Worm (Caenorhabditis elegans) whole organism, late embryonic: ENCODE results near the gene F26G1.5.

Experiments used
- C38D4.7 ChIP-seq: fragments of 200-800 bp; sonication (Bioruptor generic); optimal IDR thresholded peaks from 2 replicates; lab custom pipeline; 2018; ENCODE audit warnings: mild to moderate bottlenecking, missing genetic modification characterization, moderate library complexity, missing compliant biosample characterization
- T23F11.4 ChIP-seq: fragments of 200-800 bp; sonication (Bioruptor generic); optimal IDR thresholded peaks from 2 replicates; lab custom pipeline; 2018; ENCODE audit warnings: mild to moderate bottlenecking, missing genetic modification characterization, missing compliant biosample characterization
- Y22D7AL.16 ChIP-seq: sonication (generic microtip); optimal IDR thresholded peaks from 2 replicates; lab custom pipeline; 2016; ENCODE audit warnings: missing genetic modification characterization, missing compliant biosample characterization
- ahr-1 ChIP-seq: sonication (generic microtip); optimal IDR thresholded peaks from 2 replicates; lab custom pipeline; 2016; ENCODE audit warnings: missing genetic modification characterization, missing compliant biosample characterization
- ceh-14 ChIP-seq: sonication (generic microtip); optimal IDR thresholded peaks from 2 replicates; lab custom pipeline; 2016; ENCODE audit warnings: missing genotype, missing genetic modification characterization, missing compliant biosample characterization
- ceh-18 ChIP-seq: sonication (generic microtip); optimal IDR thresholded peaks from 2 replicates; lab custom pipeline; 2016; ENCODE audit warnings: missing genetic modification characterization, missing compliant biosample characterization
- ceh-19 ChIP-seq: fragments of 200-800 bp; sonication (Bioruptor generic); optimal IDR thresholded peaks from 2 replicates; lab custom pipeline; 2018; ENCODE audit warnings: mild to moderate bottlenecking, missing genetic modification characterization, missing compliant biosample characterization
- ceh-2 ChIP-seq: sonication (generic microtip); optimal IDR thresholded peaks from 2 replicates; lab custom pipeline; 2016; ENCODE audit warnings: missing genotype, missing genetic modification characterization, missing compliant biosample characterization
- ceh-22 ChIP-seq: sonication (generic microtip); optimal IDR thresholded peaks from 2 replicates; lab custom pipeline; 2017; ENCODE audit warnings: missing biosample characterization, missing genetic modification characterization
- ceh-24 ChIP-seq: sonication (generic microtip); optimal IDR thresholded peaks from 2 replicates; lab custom pipeline; 2016; ENCODE audit warnings: mild to moderate bottlenecking, missing genetic modification characterization, missing compliant biosample characterization
- ceh-30 ChIP-seq: fragments of 150-350 bp; optimal IDR thresholded peaks from 2 replicates; lab custom pipeline; 2014; ENCODE audit warnings: missing biosample characterization, missing genetic modification characterization
- ceh-45 ChIP-seq: fragments of 200-800 bp; sonication (Bioruptor generic); IDR thresholded peaks from 2 replicates; pipeline ENCODE4 v1.3.6; 2022; ENCODE audit warnings: missing genetic modification reagents, missing genetic modification characterization, missing compliant biosample characterization
- ceh-48 ChIP-seq: sonication (generic microtip); optimal IDR thresholded peaks from 2 replicates; lab custom pipeline; 2016; ENCODE audit warnings: missing genetic modification characterization, inconsistent platforms, missing compliant biosample characterization
- ceh-6 ChIP-seq: fragments of 200-800 bp; sonication (Bioruptor generic); optimal IDR thresholded peaks from 2 replicates; lab custom pipeline; 2018; ENCODE audit warnings: mild to moderate bottlenecking, missing genetic modification characterization, missing compliant biosample characterization
- che-1 ChIP-seq: sonication (generic microtip); optimal IDR thresholded peaks from 2 replicates; lab custom pipeline; 2016; ENCODE audit warnings: mild to moderate bottlenecking, missing genetic modification characterization, missing compliant biosample characterization
- dve-1 ChIP-seq: sonication (generic microtip); optimal IDR thresholded peaks from 2 replicates; lab custom pipeline; 2017; ENCODE audit warnings: antibody characterized with exemption, mild to moderate bottlenecking, missing genetic modification characterization, missing compliant biosample characterization
- ets-4 ChIP-seq: sonication (generic microtip); optimal IDR thresholded peaks from 2 replicates; lab custom pipeline; 2016; ENCODE audit warnings: missing genetic modification characterization, missing compliant biosample characterization
- eyg-1 ChIP-seq: sonication (generic microtip); optimal IDR thresholded peaks from 2 replicates; lab custom pipeline; 2016; ENCODE audit warnings: missing genotype, missing genetic modification characterization, missing compliant biosample characterization
- gmeb-2 ChIP-seq: sonication (generic microtip); optimal IDR thresholded peaks from 2 replicates; lab custom pipeline; 2016; ENCODE audit warnings: missing genetic modification characterization, inconsistent platforms, missing compliant biosample characterization
- hlh-13 ChIP-seq: fragments of 200-800 bp; sonication (Bioruptor generic); optimal IDR thresholded peaks from 2 replicates; lab custom pipeline; 2018; ENCODE audit warnings: mild to moderate bottlenecking, missing genetic modification characterization, missing compliant biosample characterization
- hlh-15 ChIP-seq: sonication (generic microtip); optimal IDR thresholded peaks from 2 replicates; lab custom pipeline; 2016; ENCODE audit warnings: missing genetic modification characterization, missing compliant biosample characterization
- hlh-30 ChIP-seq: sonication (generic microtip); optimal IDR thresholded peaks from 2 replicates; lab custom pipeline; 2017; ENCODE audit warnings: antibody characterized with exemption, missing genetic modification characterization, missing compliant biosample characterization; ENCODE audit not compliant: insufficient read depth
- hlh-6 ChIP-seq: sonication (generic microtip); optimal IDR thresholded peaks from 2 replicates; lab custom pipeline; 2016; ENCODE audit warnings: missing genotype, missing genetic modification characterization, missing compliant biosample characterization
- madf-2 ChIP-seq: sonication (generic microtip); optimal IDR thresholded peaks from 2 replicates; lab custom pipeline; 2017; ENCODE audit warnings: missing genetic modification characterization, missing compliant biosample characterization
- nfya-1 ChIP-seq: sonication (generic microtip); optimal IDR thresholded peaks from 2 replicates; lab custom pipeline; 2017; ENCODE audit warnings: missing genetic modification characterization, mild to moderate bottlenecking, missing compliant biosample characterization, antibody characterized with exemption, moderate library complexity
- npax-4 ChIP-seq: sonication (generic microtip); optimal IDR thresholded peaks from 2 replicates; lab custom pipeline; 2016; ENCODE audit warnings: missing genetic modification characterization, missing compliant biosample characterization
- pag-3 ChIP-seq: sonication (generic microtip); optimal IDR thresholded peaks from 2 replicates; lab custom pipeline; 2016; ENCODE audit warnings: missing compliant biosample characterization, missing genetic modification characterization, borderline replicate concordance
- pax-1 ChIP-seq: fragments of 150-350 bp; optimal IDR thresholded peaks from 2 replicates; lab custom pipeline; 2014; ENCODE audit warnings: missing biosample characterization, missing genetic modification characterization
- ref-2 ChIP-seq: sonication (generic microtip); optimal IDR thresholded peaks from 2 replicates; lab custom pipeline; 2016; ENCODE audit warnings: missing genetic modification characterization, missing compliant biosample characterization
- sox-2 ChIP-seq: fragments of 200-800 bp; sonication (Bioruptor generic); IDR thresholded peaks from 2 replicates; pipeline ENCODE4 v1.3.6; 2022; ENCODE audit warnings: missing genetic modification reagents, missing genetic modification characterization, missing compliant biosample characterization
- sox-4 ChIP-seq: sonication (generic microtip); optimal IDR thresholded peaks from 2 replicates; lab custom pipeline; 2017; ENCODE audit warnings: mild to moderate bottlenecking, missing genetic modification characterization, inconsistent platforms, missing compliant biosample characterization
- tbx-2 ChIP-seq: sonication (generic microtip); optimal IDR thresholded peaks from 2 replicates; lab custom pipeline; 2016; ENCODE audit warnings: missing genetic modification characterization, missing compliant biosample characterization
- tbx-7 ChIP-seq: sonication (generic microtip); optimal IDR thresholded peaks from 2 replicates; lab custom pipeline; 2016; ENCODE audit warnings: missing genotype, missing genetic modification characterization, missing compliant biosample characterization
- ttx-3 ChIP-seq: sonication (generic microtip); optimal IDR thresholded peaks from 2 replicates; lab custom pipeline; 2016; ENCODE audit warnings: missing genetic modification reagents, missing genetic modification characterization, missing compliant biosample characterization
- unc-55 ChIP-seq: sonication (generic microtip); optimal IDR thresholded peaks from 2 replicates; lab custom pipeline; 2017; ENCODE audit warnings: missing biosample characterization, missing genetic modification reagents, missing genetic modification characterization
- zip-5 ChIP-seq: sonication (generic microtip); optimal IDR thresholded peaks from 2 replicates; lab custom pipeline; 2016; ENCODE audit warnings: missing genetic modification characterization, missing compliant biosample characterization
- ztf-16 ChIP-seq: sonication (generic microtip); optimal IDR thresholded peaks from 2 replicates; lab custom pipeline; 2017; ENCODE audit warnings: missing genetic modification characterization, missing compliant biosample characterization

F26G1.5 gene

DNA sequence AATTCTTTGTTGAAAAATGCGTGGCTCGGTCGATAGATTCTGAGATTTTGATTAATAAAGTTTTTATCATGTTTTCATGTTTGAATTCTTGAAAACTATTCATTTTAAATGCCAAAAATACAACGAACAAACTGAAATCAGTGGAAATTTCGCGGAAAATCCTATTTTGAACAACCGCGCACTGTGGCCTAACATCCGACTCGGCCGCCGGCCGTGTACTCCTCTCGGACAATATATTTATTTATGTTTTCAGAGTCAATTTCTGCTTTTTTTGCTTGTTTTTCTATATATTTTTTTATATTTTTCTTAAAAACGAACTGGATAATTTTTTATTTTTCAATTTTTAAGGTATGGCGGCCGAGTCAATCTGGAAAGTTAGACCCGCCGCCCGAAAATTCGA lies 20.1 kb upstream of the F26G1.5 start, which contains the start of gene F26G1.1 (continued):
- no peak for TF ChIP-seq pag-3 (tag; lab: Kevin White, UChicago)
- TF ChIP-seq tbx-7: peak; percentile 93
- no peak for TF ChIP-seq ceh-30
- no peak for TF ChIP-seq hlh-15 (tag; lab: Kevin White, UChicago)
- TF ChIP-seq C38D4.7 (GFP tag; lab: Kevin White, UChicago): no peak
- peak; percentile 90 for TF ChIP-seq ceh-2 (tag; lab: Kevin White, UChicago)
- TF ChIP-seq ceh-45: no peak
- TF ChIP-seq eyg-1: no peak
- TF ChIP-seq ets-4 (tag; lab: Kevin White, UChicago): peak; percentile 94
- peak; percentile 28 for TF ChIP-seq che-1 (tag; lab: Kevin White, UChicago)
- TF ChIP-seq ceh-6 (GFP tag; lab: Kevin White, UChicago): no peak
- TF ChIP-seq unc-55 (GFP tag; lab: Kevin White, UChicago): no peak
- TF ChIP-seq hlh-30 (tag; lab: Kevin White, UChicago): no peak
- no peak for TF ChIP-seq ceh-18 (tag; lab: Kevin White, UChicago)
- peak; percentile 73 for TF ChIP-seq ahr-1
- peak; percentile 92 for TF ChIP-seq tbx-2 (tag; lab: Kevin White, UChicago)
- peak; percentile 24 for TF ChIP-seq gmeb-2 (tag; lab: Kevin White, UChicago)
- TF ChIP-seq ceh-14 (tag; lab: Kevin White, UChicago): peak; percentile 83
- TF ChIP-seq, all 69 proteins: peak for 27

DNA sequence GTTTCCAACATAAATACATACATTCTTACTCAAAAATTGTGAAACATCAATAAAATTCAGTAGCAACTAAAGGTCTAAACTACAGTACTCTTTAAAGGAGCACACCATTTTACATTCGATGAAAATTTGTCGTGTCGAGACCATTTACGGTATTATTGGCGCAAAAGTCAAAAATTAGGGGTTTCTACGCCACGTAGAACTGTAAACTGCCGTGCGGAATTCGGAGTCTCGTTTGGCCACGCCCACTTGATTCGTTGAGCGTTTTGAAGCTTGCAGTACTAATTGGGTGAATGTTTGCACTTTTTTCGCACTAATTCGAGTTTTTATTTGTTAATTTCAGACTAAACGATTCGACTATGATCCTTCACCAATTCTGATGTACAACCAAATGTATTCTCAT lies 19.5 kb upstream of the F26G1.5 start:
- TF ChIP-seq nfya-1 (tag; lab: Kevin White, UChicago) (no peak), Y22D7AL.16 (tag; lab: Kevin White, UChicago) (no peak), T23F11.4 (no peak), ceh-48 (tag; lab: Kevin White, UChicago) (no peak), dve-1 (tag; lab: Kevin White, UChicago) (no peak), ttx-3 (tag; lab: Kevin White, UChicago) (no peak), sox-4 (tag; lab: Kevin White, UChicago) (no peak)

DNA sequence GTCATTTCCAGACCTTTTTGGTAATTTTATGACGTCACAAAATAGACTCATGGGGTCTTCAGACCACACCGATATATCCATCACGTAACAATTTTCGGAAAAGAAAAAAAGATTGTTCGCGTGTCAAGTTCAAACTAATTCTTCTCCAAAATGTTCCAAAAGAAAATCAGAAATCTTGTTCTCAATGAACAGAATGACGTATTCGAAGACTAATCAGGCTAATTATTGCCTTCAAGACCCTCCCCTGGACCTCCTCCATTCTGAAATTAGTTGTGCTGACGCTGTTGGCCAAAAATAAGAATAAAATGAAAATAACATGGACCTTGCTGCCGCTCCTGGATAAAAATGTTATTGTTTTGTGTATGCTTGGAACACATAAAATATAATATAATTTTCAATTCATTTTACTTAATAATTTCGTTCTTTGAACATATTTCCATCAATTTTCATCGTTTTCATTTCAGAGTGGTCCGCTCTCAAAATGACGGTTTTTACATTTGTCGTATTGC lies 18.7 kb upstream of the F26G1.5 start, which contains the start of gene F26G1.15:
TSS of gene F26G1.15 (plus strand) at position 459 of the 509 bp plus-strand sequence.
- no peak for TF ChIP-seq dve-1 (tag; lab: Kevin White, UChicago)
- TF ChIP-seq pag-3 (tag; lab: Kevin White, UChicago): no peak
- no peak for TF ChIP-seq ztf-16 (tag; lab: Kevin White, UChicago)
- TF ChIP-seq ttx-3 (tag; lab: Kevin White, UChicago): no peak
- TF ChIP-seq ceh-24 (tag; lab: Kevin White, UChicago): no peak
- TF ChIP-seq ceh-18 (tag; lab: Kevin White, UChicago): no peak
- no peak for TF ChIP-seq hlh-6
- TF ChIP-seq ref-2 (tag; lab: Kevin White, UChicago): no peak
- TF ChIP-seq madf-2: no peak

DNA sequence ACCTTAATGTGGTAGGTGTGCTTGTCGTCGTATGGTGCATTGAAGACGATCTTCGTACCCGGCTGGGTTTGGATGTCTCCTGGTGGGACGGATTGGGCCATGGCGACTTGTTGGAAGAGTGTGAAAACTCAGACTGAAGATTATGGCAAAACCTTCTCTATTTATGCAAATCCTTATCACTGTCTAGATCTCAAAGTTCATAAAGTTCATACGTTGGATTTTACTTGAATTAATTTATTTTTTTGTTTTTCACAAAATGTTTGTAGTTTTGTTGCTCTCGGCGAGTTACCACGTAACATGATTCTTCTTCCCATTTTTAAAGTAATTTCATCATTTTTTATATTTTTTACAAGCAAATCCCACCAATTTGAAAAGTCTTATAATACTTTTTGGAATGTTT lies 15.0 kb upstream of the F26G1.5 start, which contains the start of gene msp-3:
TSS of gene msp-3 (minus strand) at position 101 of the 400 bp plus-strand sequence.
- TF ChIP-seq pag-3 (tag; lab: Kevin White, UChicago) (no peak), ceh-19 (GFP tag; lab: Kevin White, UChicago) (no peak), ceh-22 (tag; lab: Kevin White, UChicago) (no peak), zip-5 (tag; lab: Kevin White, UChicago) (no peak), hlh-15 (tag; lab: Kevin White, UChicago) (no peak)
- TF ChIP-seq, all 69 proteins: peak for 0

DNA sequence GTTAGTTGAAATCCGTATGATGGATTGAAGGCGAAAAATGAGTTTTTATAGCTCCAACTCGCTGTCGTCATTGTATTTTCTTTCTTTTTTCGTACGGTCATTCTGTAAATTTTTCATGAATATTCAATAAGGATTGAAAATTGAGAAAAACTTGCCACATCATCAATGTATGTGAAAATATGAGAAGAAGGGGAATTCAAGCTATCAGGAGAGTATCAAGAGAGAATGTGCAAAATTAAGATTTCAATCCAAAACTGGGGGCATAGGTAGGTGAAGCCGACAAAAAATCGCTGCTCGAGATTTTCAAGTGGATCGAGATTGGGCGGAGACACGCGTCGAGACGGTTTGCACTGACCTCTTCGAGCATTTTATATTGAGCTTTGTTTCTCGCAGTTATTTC lies 13.3 kb upstream of the F26G1.5 start, which contains the start of gene nep-12:
TSS of gene nep-12 (minus strand) at position 101 of the 400 bp plus-strand sequence.
- no peak for TF ChIP-seq hlh-13 (GFP tag; lab: Kevin White, UChicago)
- no peak for TF ChIP-seq npax-4 (tag; lab: Kevin White, UChicago)
- no peak for TF ChIP-seq ceh-18 (tag; lab: Kevin White, UChicago)
- no peak for TF ChIP-seq pax-1 (tag; lab: Kevin White, UChicago)
- no peak for TF ChIP-seq sox-2 (GFP tag; lab: Robert Waterston, UW)
- no peak for TF ChIP-seq ceh-19 (GFP tag; lab: Kevin White, UChicago)
- TF ChIP-seq ztf-16 (tag; lab: Kevin White, UChicago): no peak
